Fruit fly (Drosophila melanogaster) Kc167 (cell line): Measurements from ENCODE around the gene CG5180.

Source experiments
- Myc ChIP-seq: fragments of >200 bp; optimal IDR thresholded peaks from 2 replicates; lab custom pipeline; 2017; ENCODE audit warnings: missing external identifiers
- Sin3A ChIP-seq: fragments of >200 bp; optimal IDR thresholded peaks from 2 replicates; lab custom pipeline; 2018; ENCODE audit warnings: missing external identifiers
- h ChIP-seq: fragments of >200 bp; optimal IDR thresholded peaks from 3 replicates; lab custom pipeline; 2018; ENCODE audit warnings: missing external identifiers
- insv ChIP-seq: fragments of >200 bp; optimal IDR thresholded peaks from 3 replicates; lab custom pipeline; 2018; ENCODE audit warnings: missing external identifiers
- psq ChIP-seq: fragments of >200 bp; optimal IDR thresholded peaks from 2 replicates; lab custom pipeline; 2017; ENCODE audit warnings: missing external identifiers
- ttk ChIP-seq: sonication (Bioruptor generic); optimal IDR thresholded peaks from 2 replicates; lab custom pipeline; 2017; ENCODE audit warnings: missing external identifiers

DNA sequence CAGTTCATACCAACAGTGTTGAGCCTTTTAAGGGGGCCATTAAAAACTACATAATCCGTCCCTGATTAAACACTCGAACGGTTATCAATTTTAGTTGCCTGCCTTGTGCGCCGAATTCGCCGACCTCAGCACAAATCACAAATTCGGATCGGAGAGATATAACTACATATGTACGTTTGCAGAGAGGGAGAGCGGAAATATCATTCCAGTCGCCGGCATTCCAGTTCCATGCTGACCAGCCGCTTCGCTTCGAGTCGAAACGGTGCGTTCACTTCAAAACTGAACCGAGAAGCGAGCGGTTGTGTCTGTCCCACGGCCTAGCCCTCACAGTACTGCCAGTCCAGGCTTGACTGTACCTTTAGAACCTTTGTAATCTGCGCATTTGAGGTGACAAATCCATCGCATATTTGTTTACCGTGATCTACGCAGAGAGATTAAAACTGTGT lies 16.8 kb downstream of the CG5180 start:
- TF ChIP-seq h (lab: Kevin White, UChicago) (no peak), Myc (lab: Kevin White, UChicago) (no peak), ttk (lab: Kevin White, UChicago) (no peak), Sin3A (no peak), insv (lab: Kevin White, UChicago) (no peak), psq (lab: Kevin White, UChicago) (no peak)
